Fruit fly (Drosophila melanogaster): Measurements from ENCODE around the gene CG14811.

CG14811 gene

dm6 chrX:1845413-1845951 is 23.3 kb upstream of the CG14811 start (continued):
- no peak for TF ChIP-seq slou (GFP tag; optimal IDR thresholded peaks at IDR 0.05)
- TF ChIP-seq trem (tag; optimal IDR thresholded peaks at IDR 0.05) = no peak
- TF ChIP-seq Dfd (GFP tag; optimal IDR thresholded peaks at IDR 0.05) = no peak
- peak; percentile 76 for TF ChIP-seq CG7987 (GFP tag; optimal IDR thresholded peaks at IDR 0.05)
- no peak for TF ChIP-seq CG15696 (tag; optimal IDR thresholded peaks at IDR 0.05)
- peak; percentile 53; the same call in 1 of the 2 replicates for TF ChIP-seq toy (GFP tag; IDR thresholded peaks at IDR 0.05)
- peak; percentile 65; the same call in 1 of the 3 replicates for TF ChIP-seq CG11695 (GFP tag; IDR thresholded peaks at IDR 0.05)
- peak; percentile 31 for TF ChIP-seq CG13894 (tag; optimal IDR thresholded peaks at IDR 0.05)
- TF ChIP-seq Gug (GFP tag; IDR thresholded peaks at IDR 0.05) = no peak
- TF ChIP-seq eve (GFP tag; optimal IDR thresholded peaks at IDR 0.05) = no peak
- TF ChIP-seq Hr51 (GFP tag; optimal IDR thresholded peaks at IDR 0.05) = peak in 1 of 2 experiments; percentile 7
- TF ChIP-seq CG4360 (GFP tag; IDR thresholded peaks at IDR 0.05) = no peak
- TF ChIP-seq CG12219 (GFP tag; optimal IDR thresholded peaks at IDR 0.05) = no peak
- TF ChIP-seq Opbp (GFP tag; IDR thresholded peaks at IDR 0.05; ENCODE audit: partially characterized antibody) = no peak
- no peak for TF ChIP-seq pita (GFP tag; optimal IDR thresholded peaks at IDR 0.05)
- TF ChIP-seq hb (GFP tag; IDR thresholded peaks at IDR 0.05; ENCODE audit: partially characterized antibody) = no peak
- TF ChIP-seq CG6854 (GFP tag; optimal IDR thresholded peaks at IDR 0.05) = no peak
- peak; percentile 6 for TF ChIP-seq CG13775 (GFP tag; optimal IDR thresholded peaks at IDR 0.05)
- TF ChIP-seq CG14860 (GFP tag; IDR thresholded peaks at IDR 0.05; ENCODE audit: partially characterized antibody) = no peak
- peak; percentile 2 for TF ChIP-seq CG12391 (tag; optimal IDR thresholded peaks at IDR 0.05)
- no peak for TF ChIP-seq CG7357 (GFP tag; IDR thresholded peaks at IDR 0.05)
- peak; percentile 89 for TF ChIP-seq sens (GFP tag)
- TF ChIP-seq ind (GFP tag; optimal IDR thresholded peaks at IDR 0.05) = no peak
- TF ChIP-seq Rx (GFP tag; IDR thresholded peaks at IDR 0.05) = no peak
- 0 out of 3 replicates have a peak, but pooled peaks have one; percentile 25 for TF ChIP-seq CG3726 (GFP tag; IDR thresholded peaks at IDR 0.05)
- peak; percentile 22 for TF ChIP-seq Bteb2 (GFP tag; optimal IDR thresholded peaks at IDR 0.05)
- peak; percentile 19; the same call in 1 of the 2 replicates for TF ChIP-seq onecut (GFP tag; IDR thresholded peaks at IDR 0.05)
- peak; percentile 56; the same call in 1 of the 2 replicates for TF ChIP-seq CG17328 (GFP tag; IDR thresholded peaks at IDR 0.05)
- peak; percentile 50 for TF ChIP-seq BtbVII (GFP tag; optimal IDR thresholded peaks at IDR 0.05)
- TF ChIP-seq CG31388 (GFP tag; optimal IDR thresholded peaks at IDR 0.05) = no peak
- no peak for TF ChIP-seq Neu2 (GFP tag; optimal IDR thresholded peaks at IDR 0.05; ENCODE audit: borderline replicate concordance)
- peak in 1 of 2 experiments; percentile 52 for TF ChIP-seq bsh (GFP tag; optimal IDR thresholded peaks at IDR 0.05)
- no peak for TF ChIP-seq aop (GFP tag; IDR thresholded peaks at IDR 0.05)
- no peak for TF ChIP-seq lbe (GFP tag; optimal IDR thresholded peaks at IDR 0.05)
- peak; percentile 37 for TF ChIP-seq Blimp-1 (GFP tag; optimal IDR thresholded peaks at IDR 0.05)
- no peak for TF ChIP-seq Six4 (GFP tag; optimal IDR thresholded peaks at IDR 0.05)
- TF ChIP-seq Pdp1 (GFP tag; optimal IDR thresholded peaks at IDR 0.05) = peak; percentile 10 to 91
- TF ChIP-seq CG10565 (GFP tag; optimal IDR thresholded peaks at IDR 0.05) = no peak
- peak; percentile 53 for TF ChIP-seq CG12659 (GFP tag; optimal IDR thresholded peaks at IDR 0.05)
- peak; percentile 61 for TF ChIP-seq sug (tag; optimal IDR thresholded peaks at IDR 0.05)
- TF ChIP-seq Side (GFP tag; optimal IDR thresholded peaks at IDR 0.05) = peak; percentile 44
- TF ChIP-seq grn (GFP tag; optimal IDR thresholded peaks at IDR 0.05) = peak; percentile 51
- TF ChIP-seq Dbx (GFP tag; IDR thresholded peaks at IDR 0.05) = peak; percentile 73; the same call in 2 of the 3 replicates
- no peak for TF ChIP-seq CG16815 (GFP tag; optimal IDR thresholded peaks at IDR 0.05)
- TF ChIP-seq Dad (GFP tag; optimal IDR thresholded peaks at IDR 0.05) = no peak
- no peak for TF ChIP-seq CG17829 (tag; optimal IDR thresholded peaks at IDR 0.05)
- TF ChIP-seq Ptx1 (GFP tag; IDR thresholded peaks at IDR 0.05) = 0 out of 2 replicates have a peak, but pooled peaks have one; percentile 15
- TF ChIP-seq pros (GFP tag; optimal IDR thresholded peaks at IDR 0.05) = no peak
- no peak for TF ChIP-seq Scr (GFP tag; IDR thresholded peaks at IDR 0.05; ENCODE audit: partially characterized antibody)
- no peak for TF ChIP-seq CG10431 (GFP tag; optimal IDR thresholded peaks at IDR 0.05)
